Worm (Caenorhabditis elegans) whole organism, midembryonic: ENCODE measurements around the gene mls-1.

Experiments
- T22C8.4 ChIP-seq: fragments of 200-800 bp; sonication (Bioruptor generic); IDR thresholded peaks from 2 replicates; pipeline ENCODE4 v1.3.6; 2022; ENCODE audit warnings: missing genetic modification characterization, missing compliant biosample characterization
- cog-1 ChIP-seq: sonication (generic microtip); optimal IDR thresholded peaks from 2 replicates; lab custom pipeline; 2016; ENCODE audit warnings: missing genetic modification characterization, missing compliant biosample characterization
- flt-1 ChIP-seq: fragments of 200-800 bp; sonication (Bioruptor generic); IDR thresholded peaks from 2 replicates; pipeline ENCODE4 v1.3.6; 2022; ENCODE audit warnings: missing genetic modification characterization, missing compliant biosample characterization
- klf-2 ChIP-seq: fragments of 200-800 bp; sonication (Bioruptor generic); conservative IDR thresholded peaks from 2 replicates; pipeline ENCODE4 v1.3.6; 2022; ENCODE audit warnings: missing genetic modification reagents, missing genetic modification characterization, missing compliant biosample characterization
- med-1 ChIP-seq: sonication (generic microtip); optimal IDR thresholded peaks from 2 replicates; lab custom pipeline; 2017; ENCODE audit warnings: missing genetic modification characterization, mild to moderate bottlenecking, missing compliant biosample characterization, antibody characterized with exemption, missing genetic modification reagents; ENCODE audit not compliant: insufficient read depth
- ref-1 ChIP-seq: fragments of 200-800 bp; sonication (Bioruptor generic); conservative IDR thresholded peaks from 2 replicates; pipeline ENCODE4 v1.3.6; 2022; ENCODE audit warnings: missing genetic modification reagents, missing genetic modification characterization, missing compliant biosample characterization
- tab-1 ChIP-seq: fragments of 200-800 bp; sonication (Bioruptor generic); IDR thresholded peaks from 2 replicates; pipeline ENCODE4 v1.3.6; 2022; ENCODE audit warnings: missing genetic modification characterization, missing compliant biosample characterization
- ztf-23 ChIP-seq: fragments of 200-800 bp; sonication (Bioruptor generic); IDR thresholded peaks from 2 replicates; pipeline ENCODE4 v1.3.6; 2022; ENCODE audit warnings: missing genetic modification reagents, missing genetic modification characterization, missing compliant biosample characterization
- ztf-29 ChIP-seq: fragments of 200-800 bp; sonication (Bioruptor generic); IDR thresholded peaks from 2 replicates; pipeline ENCODE4 v1.3.6; 2022; ENCODE audit warnings: missing genetic modification reagents, missing genetic modification characterization, missing compliant biosample characterization

Gene mls-1

DNA sequence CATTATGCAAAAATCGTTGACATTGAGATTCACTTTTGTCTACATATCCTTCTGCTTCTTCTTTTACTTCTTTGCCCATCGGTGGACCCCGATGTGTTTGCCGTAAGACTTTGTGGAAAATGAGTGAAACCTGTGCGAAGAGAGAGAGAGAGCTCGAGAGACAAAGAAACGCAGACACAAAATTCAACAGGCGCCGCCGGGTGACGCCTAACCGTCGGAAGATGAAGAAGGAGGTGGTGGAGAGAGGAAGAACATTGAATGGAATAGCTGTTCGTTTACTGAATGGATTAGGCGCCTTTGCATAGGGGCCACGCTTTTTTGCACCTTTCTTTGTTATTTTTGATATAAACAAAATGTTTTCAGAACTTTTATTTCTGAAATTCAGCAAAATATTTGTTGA is 46.8 kb downstream of the mls-1 start:
- no peak for TF ChIP-seq cog-1 (tag; lab: Kevin White, UChicago)
- TF ChIP-seq klf-2 (GFP tag; lab: Robert Waterston, UW): no peak
- no peak for TF ChIP-seq flt-1 (GFP tag; lab: Robert Waterston, UW)
- TF ChIP-seq ref-1 (GFP tag; lab: Robert Waterston, UW): no peak
- TF ChIP-seq tab-1 (GFP tag; lab: Robert Waterston, UW): no peak
- no peak for TF ChIP-seq med-1 (GFP tag; lab: Kevin White, UChicago)
- TF ChIP-seq ztf-29 (GFP tag; lab: Robert Waterston, UW): no peak
- TF ChIP-seq T22C8.4 (GFP tag; lab: Robert Waterston, UW): no peak
- TF ChIP-seq ztf-23 (GFP tag; lab: Robert Waterston, UW): no peak

DNA sequence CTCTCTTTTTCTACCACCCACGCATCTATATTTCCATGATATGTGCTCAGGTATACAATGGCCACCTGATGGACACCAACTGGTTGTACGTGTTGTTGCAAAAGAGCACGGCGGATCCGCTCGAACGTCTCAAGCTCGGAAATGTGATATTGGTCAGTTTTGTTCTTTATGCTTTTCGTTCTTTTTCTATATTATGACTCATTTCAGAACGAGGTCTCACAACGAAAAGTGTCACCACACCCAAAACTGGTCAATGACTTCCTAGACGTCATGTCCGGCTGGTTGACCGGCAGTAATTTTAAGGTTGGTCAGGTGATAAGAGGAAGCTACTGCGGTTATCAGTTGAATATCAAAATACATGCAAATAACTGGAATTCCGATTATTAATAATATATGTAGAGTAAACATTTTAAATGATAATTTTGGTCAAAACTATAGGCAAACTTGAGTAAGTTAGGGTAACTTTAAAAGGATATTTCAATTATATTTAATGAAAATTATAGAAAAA is 48.0 kb downstream of the mls-1 start, which contains the start of gene cls-1:
TSS of gene cls-1 (plus strand) at position 51 of the 508 bp plus-strand sequence.
- TF ChIP-seq T22C8.4 (GFP tag; lab: Robert Waterston, UW) (no peak), klf-2 (GFP tag; lab: Robert Waterston, UW) (no peak), cog-1 (tag; lab: Kevin White, UChicago) (no peak), med-1 (GFP tag; lab: Kevin White, UChicago) (no peak), tab-1 (GFP tag; lab: Robert Waterston, UW) (no peak), ref-1 (GFP tag; lab: Robert Waterston, UW) (no peak), ztf-29 (GFP tag; lab: Robert Waterston, UW) (no peak), flt-1 (GFP tag; lab: Robert Waterston, UW) (no peak), ztf-23 (GFP tag; lab: Robert Waterston, UW) (no peak)
